Worm (Caenorhabditis elegans): ENCODE data around the gene C31E10.6.
A peak's percentile ranks its signal among the peaks of the same experiment; 100 is the strongest.

Gene C31E10.6

DNA sequence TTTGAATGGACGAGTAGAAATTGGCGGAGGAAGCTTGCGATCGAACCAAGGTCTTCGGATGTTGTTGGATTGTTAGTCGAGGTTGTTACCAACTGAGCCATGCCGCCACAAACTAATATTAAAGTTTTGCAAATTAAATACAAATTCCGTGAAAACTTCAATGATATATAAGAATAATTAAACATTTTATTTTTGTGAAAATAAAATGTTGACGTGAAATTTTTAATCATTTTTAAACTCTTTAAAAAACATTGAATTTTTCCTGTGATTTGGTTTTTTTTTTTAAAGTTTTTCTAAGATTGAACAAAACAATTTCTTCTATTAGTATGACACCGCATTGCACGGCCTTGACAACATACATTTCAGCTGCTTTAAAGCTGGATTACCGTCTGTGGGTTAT lies 5.5 kb upstream of the C31E10.6 start, which contains the start of gene C31E10.11:
C31E10.11 (minus strand) TSS at position 101 of the 400 bp plus-strand sequence.
- TF ChIP-seq nhr-20 (tag; optimal IDR thresholded peaks at IDR 0.05) (no peak), ets-5 (GFP tag; IDR thresholded peaks at IDR 0.05) (no peak), nhr-90 (tag; optimal IDR thresholded peaks at IDR 0.05; ENCODE audit: poor library complexity) (no peak), xbp-1 (tag; optimal IDR thresholded peaks at IDR 0.05) (no peak), lin-13 (GFP tag; optimal IDR thresholded peaks at IDR 0.05) (no peak)

DNA sequence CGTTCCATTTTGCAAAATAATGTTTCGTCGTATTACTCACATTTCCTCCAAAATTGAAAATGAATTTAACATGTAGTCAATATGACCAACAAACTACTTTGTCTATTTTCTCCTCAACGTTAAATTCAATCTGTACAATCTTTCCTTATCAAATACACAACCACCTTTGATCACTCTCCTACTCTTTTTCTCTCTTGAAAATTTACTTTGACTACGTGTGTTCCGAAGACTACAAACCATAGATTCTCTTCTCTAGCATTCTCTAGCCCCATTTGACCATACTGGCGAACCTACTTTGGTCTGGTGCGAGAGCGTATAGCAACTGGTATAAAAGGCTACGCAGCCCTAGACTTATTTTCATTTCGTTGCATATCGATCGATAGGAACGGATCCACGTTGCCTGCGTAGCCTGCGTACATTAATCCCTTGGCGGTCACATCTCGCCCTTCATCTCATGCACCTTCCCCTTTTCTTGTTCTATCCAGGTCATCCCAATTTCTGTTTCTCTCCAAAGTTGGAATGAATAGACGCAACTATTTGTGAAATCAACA lies 4.1 kb downstream of the C31E10.6 start:
- TF ChIP-seq pax-3 (tag; optimal IDR thresholded peaks at IDR 0.05), result no peak
- no peak for TF ChIP-seq fos-1 (tag; optimal IDR thresholded peaks at IDR 0.05)
- TF ChIP-seq ztf-4 (tag; optimal IDR thresholded peaks at IDR 0.05), result no peak
- TF ChIP-seq unc-62 (GFP tag; optimal IDR thresholded peaks at IDR 0.05), result no peak
- TF ChIP-seq nhr-90 (tag; optimal IDR thresholded peaks at IDR 0.05; ENCODE audit: poor library complexity), result no peak
- no peak for TF ChIP-seq pag-3 (tag; optimal IDR thresholded peaks at IDR 0.05; ENCODE audit: borderline replicate concordance, insufficient read depth)
- TF ChIP-seq blmp-1 (tag; optimal IDR thresholded peaks at IDR 0.05), result peak; percentile 74
- TF ChIP-seq ets-5 (GFP tag; IDR thresholded peaks at IDR 0.05), result no peak
- no peak for TF ChIP-seq zag-1 (tag; optimal IDR thresholded peaks at IDR 0.05)
- TF ChIP-seq Y116A8C.19 (tag; optimal IDR thresholded peaks at IDR 0.05; ENCODE audit: borderline replicate concordance), result no peak
- no peak for TF ChIP-seq nhr-237 (tag; optimal IDR thresholded peaks at IDR 0.05)
- no peak for TF ChIP-seq nhr-28 (tag; optimal IDR thresholded peaks at IDR 0.05)
- TF ChIP-seq mef-2 (tag; optimal IDR thresholded peaks at IDR 0.05), result no peak
- no peak for TF ChIP-seq ces-1 (GFP tag; optimal IDR thresholded peaks at IDR 0.05)
- TF ChIP-seq aly-2 (tag; optimal IDR thresholded peaks at IDR 0.05), result no peak
- no peak for TF ChIP-seq ceh-82 (tag; optimal IDR thresholded peaks at IDR 0.05)
- TF ChIP-seq snpc-4 (tag; optimal IDR thresholded peaks at IDR 0.05), result no peak
- no peak for TF ChIP-seq egl-13 (tag; optimal IDR thresholded peaks at IDR 0.05)
- TF ChIP-seq lin-13 (GFP tag; optimal IDR thresholded peaks at IDR 0.05), result no peak
- TF ChIP-seq F16B12.6 (tag; optimal IDR thresholded peaks at IDR 0.05), result no peak
- peak; percentile 34 for TF ChIP-seq mep-1 (tag; optimal IDR thresholded peaks at IDR 0.05)
- no peak for TF ChIP-seq grh-1 (GFP tag; IDR thresholded peaks at IDR 0.05)
- TF ChIP-seq nhr-20 (tag; optimal IDR thresholded peaks at IDR 0.05), result peak; percentile 51
- no peak for TF ChIP-seq efl-1 (optimal IDR thresholded peaks at IDR 0.05)
- TF ChIP-seq efl-1 (GFP tag; optimal IDR thresholded peaks at IDR 0.05 in 1 of 2), result peak in 1 of 2 experiments; percentile 84
- no peak for TF ChIP-seq ceh-8 (GFP tag; optimal IDR thresholded peaks at IDR 0.05)
- no peak for TF ChIP-seq nhr-76 (tag; optimal IDR thresholded peaks at IDR 0.05)
- TF ChIP-seq zip-4 (GFP tag; optimal IDR thresholded peaks at IDR 0.05), result no peak
- TF ChIP-seq nhr-77 (tag; optimal IDR thresholded peaks at IDR 0.05), result no peak
- TF ChIP-seq elt-2 (tag; optimal IDR thresholded peaks at IDR 0.05), result peak; percentile 13
- no peak for TF ChIP-seq lir-3 (tag; optimal IDR thresholded peaks at IDR 0.05; ENCODE audit: poor library complexity)
- no peak for TF ChIP-seq lin-15B (tag; optimal IDR thresholded peaks at IDR 0.05)
- TF ChIP-seq unc-98 (GFP tag; IDR thresholded peaks at IDR 0.05), result no peak
- peak; percentile 32 for TF ChIP-seq unc-130 (tag; optimal IDR thresholded peaks at IDR 0.05)
- TF ChIP-seq nhr-12 (tag; optimal IDR thresholded peaks at IDR 0.05), result no peak
- no peak for TF ChIP-seq nhr-84 (tag; optimal IDR thresholded peaks at IDR 0.05)
- TF ChIP-seq tlp-1 (tag; optimal IDR thresholded peaks at IDR 0.05), result no peak
- no peak for TF ChIP-seq C04F5.9 (tag; optimal IDR thresholded peaks at IDR 0.05)
- TF ChIP-seq nhr-85 (tag), result no peak
- TF ChIP-seq alr-1 (tag; optimal IDR thresholded peaks at IDR 0.05; ENCODE audit: borderline replicate concordance), result no peak
- no peak for TF ChIP-seq hpl-2 (GFP tag; optimal IDR thresholded peaks at IDR 0.05)
- TF ChIP-seq nhr-47 (tag; optimal IDR thresholded peaks at IDR 0.05), result no peak
- TF ChIP-seq rnt-1 (tag; optimal IDR thresholded peaks at IDR 0.05), result no peak
- no peak for TF ChIP-seq pqm-1 (tag; optimal IDR thresholded peaks at IDR 0.05)
- no peak for TF ChIP-seq lin-35 (GFP tag; optimal IDR thresholded peaks at IDR 0.05)
- no peak for TF ChIP-seq hlh-4 (tag; optimal IDR thresholded peaks at IDR 0.05)
- no peak for TF ChIP-seq xbp-1 (tag; optimal IDR thresholded peaks at IDR 0.05)
- TF ChIP-seq egl-27 (tag; optimal IDR thresholded peaks at IDR 0.05), result no peak
- no peak for TF ChIP-seq nhr-19 (GFP tag; conservative IDR thresholded peaks at IDR 0.05)
- TF ChIP-seq ama-1 (optimal IDR thresholded peaks at IDR 0.05), result no peak
- no peak for TF ChIP-seq ceh-88 (GFP tag; IDR thresholded peaks at IDR 0.05)
